Fruit fly (Drosophila melanogaster) whole organism, prepupa: Measurements from ENCODE around the gene CG43090.

Source experiments
- CG10631 ChIP-seq: fragments of 200-800 bp; sonication (Bioruptor generic); optimal IDR thresholded peaks from 2 replicates; lab custom pipeline; 2016; ENCODE audit warnings: missing biosample characterization, missing genetic modification characterization
- CG10669 ChIP-seq: fragments of 200-800 bp; sonication (Bioruptor generic); optimal IDR thresholded peaks from 3 replicates; lab custom pipeline; 2018; ENCODE audit warnings: missing biosample characterization, mild to moderate bottlenecking, missing genetic modification characterization, moderate library complexity
- CG11294 ChIP-seq: fragments of 200-800 bp; sonication (Bioruptor generic); IDR thresholded peaks from 2 replicates; pipeline ENCODE4 v1.3.6; 2022; ENCODE audit warnings: missing biosample characterization, missing genetic modification characterization
- CG11902 ChIP-seq: fragments of 200-800 bp; sonication (Bioruptor generic); optimal IDR thresholded peaks from 3 replicates; lab custom pipeline; 2016; ENCODE audit warnings: missing biosample characterization, missing genetic modification characterization
- CG15336 ChIP-seq: fragments of 200-800 bp; sonication (Bioruptor generic); IDR thresholded peaks from 2 replicates; pipeline ENCODE4 v1.3.6; 2022; ENCODE audit warnings: missing biosample characterization, missing genetic modification characterization
- CG16779 ChIP-seq: fragments of 200-800 bp; sonication (Bioruptor generic); optimal IDR thresholded peaks from 3 replicates; lab custom pipeline; 2017; ENCODE audit warnings: missing biosample characterization, mild to moderate bottlenecking, missing genetic modification characterization
- CG31627 ChIP-seq: fragments of 200-800 bp; sonication (Bioruptor generic); optimal IDR thresholded peaks from 3 replicates; lab custom pipeline; 2016; ENCODE audit warnings: missing biosample characterization, missing genetic modification characterization
- CG32006 ChIP-seq: fragments of 200-800 bp; sonication (Bioruptor generic); optimal IDR thresholded peaks from 3 replicates; lab custom pipeline; 2017; ENCODE audit warnings: missing biosample characterization, mild to moderate bottlenecking, missing genetic modification characterization
- CG3919 ChIP-seq: fragments of 200-800 bp; sonication (Bioruptor generic); optimal IDR thresholded peaks from 3 replicates; lab custom pipeline; 2016; ENCODE audit warnings: missing biosample characterization, missing genetic modification characterization
- CG4318 ChIP-seq: fragments of 200-800 bp; sonication (Bioruptor generic); optimal IDR thresholded peaks from 3 replicates; lab custom pipeline; 2017; ENCODE audit warnings: missing biosample characterization, mild to moderate bottlenecking, missing genetic modification characterization
- CG6163 ChIP-seq: fragments of 200-800 bp; sonication (Bioruptor generic); IDR thresholded peaks from 3 replicates; pipeline ENCODE4 v1.3.6; 2022; ENCODE audit warnings: missing biosample characterization, missing genetic modification characterization
- CG6276 ChIP-seq: fragments of 200-800 bp; sonication (Bioruptor generic); optimal IDR thresholded peaks from 2 replicates; lab custom pipeline; 2017; ENCODE audit warnings: missing biosample characterization, mild to moderate bottlenecking, missing genetic modification characterization
- CG8119 ChIP-seq: fragments of 200-800 bp; sonication (Bioruptor generic); IDR thresholded peaks from 3 replicates; pipeline ENCODE4 v1.3.6; 2022; ENCODE audit warnings: missing biosample characterization, missing genetic modification characterization
- CG9139 ChIP-seq: fragments of 200-800 bp; sonication (Bioruptor generic); optimal IDR thresholded peaks from 3 replicates; lab custom pipeline; 2017; ENCODE audit warnings: missing biosample characterization, mild to moderate bottlenecking, missing genetic modification characterization
- Eip75B ChIP-seq: fragments of 200-800 bp; sonication (Bioruptor generic); optimal IDR thresholded peaks from 3 replicates; lab custom pipeline; 2016; ENCODE audit warnings: missing biosample characterization, missing genetic modification characterization
- Eip78C ChIP-seq: fragments of 200-800 bp; sonication (Bioruptor generic); peaks from one replicate; lab custom pipeline; 2016; ENCODE audit warnings: missing biosample characterization, missing genetic modification characterization
- Eip93F ChIP-seq: fragments of 200-800 bp; sonication (Bioruptor generic); optimal IDR thresholded peaks from 2 replicates; lab custom pipeline; 2016; ENCODE audit warnings: missing biosample characterization, mild to moderate bottlenecking, missing genetic modification characterization
- Ets21C ChIP-seq: fragments of 200-800 bp; sonication (Bioruptor generic); optimal IDR thresholded peaks from 3 replicates; lab custom pipeline; 2016; ENCODE audit warnings: missing biosample characterization, missing genetic modification characterization
- Ets96B ChIP-seq: fragments of 200-800 bp; optimal IDR thresholded peaks from 2 replicates; lab custom pipeline; 2019; ENCODE audit warnings: missing biosample characterization, mild to moderate bottlenecking, missing genetic modification characterization, moderate library complexity
- Gug ChIP-seq: fragments of 200-800 bp; sonication (Bioruptor generic); IDR thresholded peaks from 2 replicates; pipeline ENCODE4 v1.3.6; 2022; ENCODE audit warnings: missing biosample characterization, missing genetic modification characterization
- Hr38 ChIP-seq: sonication (Bioruptor generic); optimal IDR thresholded peaks from 2 replicates; lab custom pipeline; 2016; ENCODE audit warnings: missing biosample characterization, missing genetic modification characterization
- Hr39 ChIP-seq: fragments of 200-800 bp; sonication (Bioruptor generic); optimal IDR thresholded peaks from 2 replicates; lab custom pipeline; 2016; ENCODE audit warnings: missing biosample characterization, missing genetic modification characterization
- Hr4 ChIP-seq: fragments of 200-800 bp; sonication (Bioruptor generic); optimal IDR thresholded peaks from 3 replicates; lab custom pipeline; 2016; ENCODE audit warnings: missing biosample characterization, missing genetic modification characterization
- Lpt ChIP-seq: fragments of 200-800 bp; sonication (Bioruptor generic); optimal IDR thresholded peaks from 3 replicates; lab custom pipeline; 2016; ENCODE audit warnings: missing biosample characterization, missing genetic modification characterization
- OdsH ChIP-seq: fragments of 200-800 bp; sonication (Bioruptor generic); optimal IDR thresholded peaks from 3 replicates; lab custom pipeline; 2016; ENCODE audit warnings: missing biosample characterization, missing genetic modification characterization
- Sox102F ChIP-seq: fragments of 200-800 bp; sonication (Bioruptor generic); optimal IDR thresholded peaks from 2 replicates; lab custom pipeline; 2016; ENCODE audit warnings: missing biosample characterization, mild to moderate bottlenecking, missing genetic modification characterization
- Sox14 ChIP-seq: fragments of 200-800 bp; sonication (Bioruptor generic); optimal IDR thresholded peaks from 3 replicates; lab custom pipeline; 2016; ENCODE audit warnings: missing biosample characterization, missing genetic modification characterization
- Sox15 ChIP-seq: fragments of 200-800 bp; sonication (Bioruptor generic); optimal IDR thresholded peaks from 3 replicates; lab custom pipeline; 2016; ENCODE audit warnings: missing biosample characterization, missing genetic modification characterization
- acj6 ChIP-seq: fragments of 200-800 bp; sonication (Bioruptor generic); optimal IDR thresholded peaks from 3 replicates; lab custom pipeline; 2016; ENCODE audit warnings: missing biosample characterization, missing genetic modification characterization
- dac ChIP-seq: fragments of 200-800 bp; sonication (Bioruptor generic); optimal IDR thresholded peaks from 2 replicates; lab custom pipeline; 2017; ENCODE audit warnings: missing biosample characterization, mild to moderate bottlenecking, missing genetic modification characterization
- eg ChIP-seq: fragments of 200-800 bp; sonication (Bioruptor generic); IDR thresholded peaks from 3 replicates; pipeline ENCODE4 v1.3.6; 2022; ENCODE audit warnings: missing biosample characterization, missing genetic modification characterization
- fd59A ChIP-seq: fragments of 200-800 bp; sonication (Bioruptor generic); optimal IDR thresholded peaks from 2 replicates; lab custom pipeline; 2017; ENCODE audit warnings: missing biosample characterization, mild to moderate bottlenecking, missing genetic modification characterization, missing genetic modification reagents
- fd85E ChIP-seq: fragments of 200-800 bp; sonication (Bioruptor generic); optimal IDR thresholded peaks from 3 replicates; lab custom pipeline; 2016; ENCODE audit warnings: missing biosample characterization, missing genetic modification characterization
- fkh ChIP-seq: fragments of 200-800 bp; sonication (Bioruptor generic); optimal IDR thresholded peaks from 3 replicates; lab custom pipeline; 2017; ENCODE audit warnings: missing biosample characterization, mild to moderate bottlenecking, missing genetic modification characterization, moderate library complexity
- pdm3 ChIP-seq: fragments of 200-800 bp; sonication (Bioruptor generic); optimal IDR thresholded peaks from 3 replicates; lab custom pipeline; 2016; ENCODE audit warnings: missing biosample characterization, missing genetic modification characterization
- salr ChIP-seq, 2 experiments: fragments of 200-800 bp; sonication (Bioruptor generic); optimal IDR thresholded peaks; 3 replicates each; lab custom pipeline; 2016 to 2018; ENCODE audit warnings: missing biosample characterization in 2 of 2, missing genetic modification characterization in 2 of 2, mild to moderate bottlenecking in 1 of 2
- ss ChIP-seq, 2 experiments: fragments of 200-800 bp; sonication (Bioruptor generic); optimal IDR thresholded peaks; 2 replicates in 1 of 2; 3 replicates in 1 of 2; lab custom pipeline; 2017 to 2018; ENCODE audit warnings: mild to moderate bottlenecking in 2 of 2, missing biosample characterization in 2 of 2, missing genetic modification characterization in 2 of 2, moderate library complexity in 1 of 2
- svp ChIP-seq: fragments of 200-800 bp; sonication (Bioruptor generic); peaks from one replicate; lab custom pipeline; 2016; ENCODE audit warnings: missing biosample characterization, missing genetic modification characterization
- topi ChIP-seq: fragments of 200-800 bp; sonication (Bioruptor generic); optimal IDR thresholded peaks from 3 replicates; lab custom pipeline; 2016; ENCODE audit warnings: missing biosample characterization, missing genetic modification characterization
- vri ChIP-seq: fragments of 200-800 bp; sonication (Bioruptor generic); optimal IDR thresholded peaks from 3 replicates; lab custom pipeline; 2016; ENCODE audit warnings: missing biosample characterization, mild to moderate bottlenecking, missing genetic modification characterization

CG43090 gene

DNA sequence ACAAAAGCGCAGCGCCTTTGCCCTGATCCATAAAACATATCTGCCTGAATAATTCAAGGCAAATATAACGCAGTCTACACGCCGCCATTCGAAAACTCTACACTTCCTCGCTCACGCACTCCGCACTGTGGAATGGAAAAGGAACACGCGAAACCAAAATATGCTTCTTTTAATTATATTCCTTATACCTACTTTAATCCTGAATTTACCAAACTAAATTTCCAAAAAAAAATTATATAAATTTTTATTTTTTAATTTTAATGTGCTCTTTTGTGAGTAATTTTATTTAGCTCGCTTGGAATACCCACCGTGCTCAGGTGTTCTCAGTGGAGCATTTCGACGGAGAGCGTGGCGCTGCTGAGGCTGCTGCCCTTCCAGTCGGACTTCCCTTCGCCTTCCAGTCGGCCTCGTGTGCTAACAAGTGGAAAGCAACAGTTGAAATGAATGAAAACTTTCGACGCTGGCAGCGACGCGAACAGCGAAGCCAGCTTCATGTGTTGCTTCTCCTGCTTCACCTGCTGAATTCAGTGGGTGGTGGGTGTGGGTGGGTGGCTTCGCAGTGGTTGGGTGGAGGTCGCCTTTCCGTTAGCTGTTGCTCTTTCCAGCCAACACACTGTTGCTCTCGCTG is 6.4 kb downstream of the CG43090 start (continued):
- TF ChIP-seq Eip75B: peak; percentile 47
- TF ChIP-seq ss (GFP tag; optimal IDR thresholded peaks at IDR 0.05; lab: Kevin White, UChicago): peak in 1 of 2 experiments; percentile 29
- TF ChIP-seq fkh: no peak
- TF ChIP-seq topi (GFP tag; lab: Kevin White, UChicago): peak; percentile 54
- no peak for TF ChIP-seq fd85E (GFP tag; lab: Kevin White, UChicago)
- no peak for TF ChIP-seq Sox15 (GFP tag; lab: Kevin White, UChicago)
- peak; percentile 29 to 39 for TF ChIP-seq salr (GFP tag; optimal IDR thresholded peaks at IDR 0.05; lab: Kevin White, UChicago)
- TF ChIP-seq CG6276 (GFP tag; lab: Kevin White, UChicago): peak; percentile 55

DNA sequence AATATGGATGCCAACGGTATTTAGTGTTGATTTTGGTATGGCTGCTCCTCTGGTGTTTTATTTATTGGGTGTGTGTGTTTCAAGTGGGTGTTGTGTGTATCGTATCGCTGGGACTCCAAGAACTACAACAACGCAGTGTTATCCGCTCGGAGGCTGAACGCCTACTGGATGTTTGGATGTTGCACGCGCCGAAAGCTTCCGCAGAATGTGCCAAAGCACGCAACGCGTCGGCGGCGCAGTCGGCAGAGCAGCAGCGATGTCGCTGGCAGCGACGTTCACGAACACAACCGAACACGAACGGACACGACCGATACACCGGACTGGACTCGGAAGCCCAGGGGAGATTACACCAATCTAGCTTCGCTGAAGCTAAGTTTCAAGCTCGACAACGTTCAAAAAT is 7.4 kb downstream of the CG43090 start, which contains the start of gene Ca-alpha1T:
Gene Ca-alpha1T (minus strand): TSS at position 152 of the 400 bp plus-strand sequence.
- TF ChIP-seq Lpt (no peak), CG8119 (no peak), CG31627 (no peak), Eip93F (GFP tag; lab: Kevin White, UChicago) (no peak), Ets21C (no peak), Sox102F (GFP tag; lab: Kevin White, UChicago) (no peak), acj6 (GFP tag; lab: Kevin White, UChicago) (no peak), Sox14 (GFP tag; lab: Kevin White, UChicago) (no peak), dac (GFP tag; lab: Kevin White, UChicago) (no peak), salr (GFP tag; optimal IDR thresholded peaks at IDR 0.05; lab: Kevin White, UChicago) (no peak), CG16779 (tag; lab: Kevin White, UChicago) (no peak), fd85E (GFP tag; lab: Kevin White, UChicago) (no peak), pdm3 (no peak), Ets96B (tag; lab: Kevin White, UChicago) (no peak), Hr38 (GFP tag; lab: Kevin White, UChicago) (no peak), fd59A (GFP tag; lab: Kevin White, UChicago) (no peak), CG9139 (GFP tag; lab: Kevin White, UChicago) (no peak), CG4318 (GFP tag; lab: Kevin White, UChicago) (no peak), CG11902 (GFP tag; lab: Kevin White, UChicago) (no peak), CG6163 (GFP tag; lab: Robert Waterston, UW) (no peak)
- TF ChIP-seq, all 60 proteins: peak for 0

- TF ChIP-seq CG32006 (GFP tag; lab: Kevin White, UChicago) (peak; percentile 18), pdm3 (peak; percentile 17), CG6163 (GFP tag; lab: Robert Waterston, UW) (peak; percentile 54; the same call in 1 of the 3 replicates), CG15336 (GFP tag; lab: Robert Waterston, UW) (0 out of 2 replicates have a peak, but pooled peaks have one; percentile 22), Eip78C (peak; percentile 29), vri (GFP tag; lab: Kevin White, UChicago) (no peak), Eip93F (GFP tag; lab: Kevin White, UChicago) (no peak), fkh (no peak), Hr4 (peak; percentile 34), CG16779 (tag; lab: Kevin White, UChicago) (no peak), svp (GFP tag; lab: Kevin White, UChicago) (peak; percentile 50), eg (GFP tag; lab: Robert Waterston, UW) (peak; percentile 54; the same call in 1 of the 3 replicates), CG10631 (GFP tag; lab: Kevin White, UChicago) (peak; percentile 2), CG11902 (GFP tag; lab: Kevin White, UChicago) (no peak), acj6 (GFP tag; lab: Kevin White, UChicago) (no peak), CG3919 (GFP tag; lab: Kevin White, UChicago) (peak; percentile 18), OdsH (GFP tag; lab: Kevin White, UChicago) (peak; percentile 9), Hr39 (GFP tag; lab: Kevin White, UChicago) (peak; percentile 4), dac (GFP tag; lab: Kevin White, UChicago) (no peak), CG31627 (peak; percentile 7), Sox102F (GFP tag; lab: Kevin White, UChicago) (no peak), CG10669 (GFP tag; lab: Kevin White, UChicago) (peak; percentile 8), Gug (GFP tag; lab: Robert Waterston, UW) (peak; percentile 45), CG11294 (GFP tag; lab: Robert Waterston, UW) (peak; percentile 28; the same call in 1 of the 2 replicates), fd59A (GFP tag; lab: Kevin White, UChicago) (no peak)
Observed at dm6 chrX:6179428-6179827, 20.3 kb downstream of the CG43090 start.
